Fruit fly (Drosophila melanogaster): ENCODE measurements around the gene Lcp65Af.

The Lcp65Af gene

DNA sequence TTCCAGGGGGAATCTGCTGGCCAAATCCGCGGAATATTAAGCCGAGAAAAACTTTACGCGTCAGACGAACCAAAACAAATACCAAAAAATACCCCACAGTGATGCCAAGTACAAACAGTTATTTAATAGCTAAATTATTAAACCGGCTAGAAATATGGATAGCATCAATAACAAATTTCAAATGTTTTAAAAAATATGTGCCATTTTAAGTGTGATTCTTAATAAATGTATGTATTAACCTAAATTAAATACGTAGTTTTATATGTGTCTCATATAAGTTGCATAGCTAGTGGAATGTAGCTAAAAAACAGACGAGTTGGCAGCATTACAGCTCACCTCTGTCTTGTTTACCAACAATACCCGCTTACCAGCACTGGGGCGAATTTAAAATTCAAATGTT is 45.2 kb upstream of the Lcp65Af start, which contains the start of gene CG10274 (continued):
- TF ChIP-seq sqz (GFP tag; optimal IDR thresholded peaks at IDR 0.05) (no peak), YL-1 (GFP tag; optimal IDR thresholded peaks at IDR 0.05) (peak; percentile 65), unpg (GFP tag; optimal IDR thresholded peaks at IDR 0.05) (no peak), Myb (GFP tag; optimal IDR thresholded peaks at IDR 0.05) (peak; percentile 72), gcm2 (GFP tag; optimal IDR thresholded peaks at IDR 0.05) (peak; percentile 54), HLH54F (GFP tag; optimal IDR thresholded peaks at IDR 0.05) (peak; percentile 79), CG2875 (GFP tag; optimal IDR thresholded peaks at IDR 0.05) (no peak), CG2199 (GFP tag; IDR thresholded peaks at IDR 0.05) (no peak), ftz-f1 (GFP tag; optimal IDR thresholded peaks at IDR 0.05) (no peak), sens (GFP tag) (peak; percentile 96), bsh (GFP tag; optimal IDR thresholded peaks at IDR 0.05) (peak in 1 of 2 experiments; percentile 68), ci (GFP tag; IDR thresholded peaks at IDR 0.05) (peak; percentile 35; the same call in 1 of the 3 replicates), dimm (GFP tag; IDR thresholded peaks at IDR 0.05) (no peak), CG17359 (tag; optimal IDR thresholded peaks at IDR 0.05) (no peak), CG31224 (GFP tag; IDR thresholded peaks at IDR 0.05) (peak; percentile 35; the same call in 1 of the 2 replicates), CG17829 (tag; optimal IDR thresholded peaks at IDR 0.05) (peak; percentile 78), dmrt11E (tag; optimal IDR thresholded peaks at IDR 0.05) (peak; percentile 77), Sox100B (GFP tag; optimal IDR thresholded peaks at IDR 0.05) (no peak), Elba2 (GFP tag; optimal IDR thresholded peaks at IDR 0.05) (peak; percentile 50), CG17361 (GFP tag; IDR thresholded peaks at IDR 0.05) (no peak; the same call in 1 of the 3 replicates), ap (GFP tag; IDR thresholded peaks at IDR 0.05) (no peak), CG11093 (GFP tag; IDR thresholded peaks at IDR 0.05) (no peak), CG1603 (tag; optimal IDR thresholded peaks at IDR 0.05) (no peak), Nf-YC (tag; optimal IDR thresholded peaks at IDR 0.05) (no peak), gt (GFP tag; IDR thresholded peaks at IDR 0.05) (no peak), CG17186 (GFP tag; optimal IDR thresholded peaks at IDR 0.05) (peak; percentile 66), CG4404 (GFP tag; IDR thresholded peaks at IDR 0.05) (peak; percentile 71), gsb (GFP tag; IDR thresholded peaks at IDR 0.05) (no peak; the same call in 1 of the 2 replicates), CG6654 (GFP tag; optimal IDR thresholded peaks at IDR 0.05) (peak; percentile 18), Hsf (GFP tag; optimal IDR thresholded peaks at IDR 0.05) (peak; percentile 87), fru (optimal IDR thresholded peaks at IDR 0.05) (no peak), CG16815 (GFP tag; optimal IDR thresholded peaks at IDR 0.05) (peak; percentile 72), mam (GFP tag; optimal IDR thresholded peaks at IDR 0.05) (peak; percentile 80), CG10321 (GFP tag; IDR thresholded peaks at IDR 0.05) (no peak), ara (GFP tag; IDR thresholded peaks at IDR 0.05) (no peak), gem (tag; optimal IDR thresholded peaks at IDR 0.05) (peak; percentile 86), tx (GFP tag; optimal IDR thresholded peaks at IDR 0.05) (peak; percentile 45), sc (optimal IDR thresholded peaks at IDR 0.05) (no peak), sc (GFP tag; optimal IDR thresholded peaks at IDR 0.05) (peak; percentile 29), Nf-YA (GFP tag; IDR thresholded peaks at IDR 0.05) (no peak), dysf (GFP tag; IDR thresholded peaks at IDR 0.05) (peak; percentile 66; the same call in 1 of the 3 replicates), E2f1 (GFP tag; IDR thresholded peaks at IDR 0.05) (peak; percentile 63), CG4820 (GFP tag; optimal IDR thresholded peaks at IDR 0.05) (peak; percentile 78), tna (GFP tag; IDR thresholded peaks at IDR 0.05; ENCODE audit: partially characterized antibody) (no peak), chn (GFP tag; optimal IDR thresholded peaks at IDR 0.05) (peak; percentile 72), Hr3 (GFP tag; optimal IDR thresholded peaks at IDR 0.05) (peak; percentile 80), tgo (GFP tag; IDR thresholded peaks at IDR 0.05) (peak; percentile 77), PHDP (tag; optimal IDR thresholded peaks at IDR 0.05) (peak; percentile 78), CG12071 (GFP tag; optimal IDR thresholded peaks at IDR 0.05) (no peak), chif (GFP tag; optimal IDR thresholded peaks at IDR 0.05) (peak; percentile 58 to 71), grau (tag; optimal IDR thresholded peaks at IDR 0.05) (peak; percentile 83), ind (GFP tag; optimal IDR thresholded peaks at IDR 0.05) (peak; percentile 83), ems (GFP tag; optimal IDR thresholded peaks at IDR 0.05) (peak; percentile 64)

Data from whole organism, embryonic.